Fruit fly (Drosophila melanogaster): ENCODE results near the gene CG4884.
A peak's percentile ranks its signal among the peaks of the same experiment; 100 is the strongest.

Gene CG4884

dm6 chr3R:27916355-27917019 is 42.6 kb downstream of the CG4884 start, which contains the start of the genes CG5003 and mRpS22 (continued):
- TF ChIP-seq CG12769 (tag; optimal IDR thresholded peaks at IDR 0.05) = no peak
- TF ChIP-seq pan (optimal IDR thresholded peaks at IDR 0.05) = no peak
- TF ChIP-seq pan (GFP tag; optimal IDR thresholded peaks at IDR 0.05 in 1 of 2, IDR thresholded peaks at IDR 0.05 in 1 of 2) = peak in 1 of 2 experiments; percentile 59
- TF ChIP-seq chm (GFP tag; IDR thresholded peaks at IDR 0.05) = peak; percentile 34; the same call in 1 of the 2 replicates
- peak; percentile 19 for TF ChIP-seq cato (GFP tag; optimal IDR thresholded peaks at IDR 0.05; ENCODE audit: borderline replicate concordance)
- peak; percentile 50 for TF ChIP-seq bcd (GFP tag; optimal IDR thresholded peaks at IDR 0.05)
- peak; percentile 47 for TF ChIP-seq CG16815 (GFP tag; optimal IDR thresholded peaks at IDR 0.05)
- TF ChIP-seq vvl (GFP tag; IDR thresholded peaks at IDR 0.05) = peak; percentile 61
- no peak for TF ChIP-seq tup (GFP tag; optimal IDR thresholded peaks at IDR 0.05)
- peak; percentile 22 for TF ChIP-seq pzg (GFP tag; optimal IDR thresholded peaks at IDR 0.05)
- peak; percentile 68; the same call in 1 of the 2 replicates for TF ChIP-seq Rfx (GFP tag; IDR thresholded peaks at IDR 0.05)
- no peak for TF ChIP-seq Hey (tag; optimal IDR thresholded peaks at IDR 0.05)
- peak; percentile 46 for TF ChIP-seq CG18619 (GFP tag; optimal IDR thresholded peaks at IDR 0.05)
- no peak for TF ChIP-seq D19A (tag; optimal IDR thresholded peaks at IDR 0.05)
- no peak for TF ChIP-seq CG16779 (GFP tag; IDR thresholded peaks at IDR 0.05)
- no peak for TF ChIP-seq ara (GFP tag; IDR thresholded peaks at IDR 0.05)
- TF ChIP-seq CG16813 (GFP tag; IDR thresholded peaks at IDR 0.05; ENCODE audit: partially characterized antibody) = peak; percentile 46; the same call in 1 of the 3 replicates
- peak; percentile 69 for TF ChIP-seq CG6689 (GFP tag; IDR thresholded peaks at IDR 0.05)
- TF ChIP-seq sqz (GFP tag; optimal IDR thresholded peaks at IDR 0.05) = peak; percentile 69
- TF ChIP-seq insv (GFP tag; optimal IDR thresholded peaks at IDR 0.05) = peak in 1 of 2 experiments; percentile 22
- peak; percentile 54 for TF ChIP-seq gsb-n (tag; optimal IDR thresholded peaks at IDR 0.05)
- peak; percentile 55 for TF ChIP-seq CG4820 (GFP tag; optimal IDR thresholded peaks at IDR 0.05)
- peak; percentile 32 for TF ChIP-seq HmgZ (tag; optimal IDR thresholded peaks at IDR 0.05)
- peak; percentile 62 for TF ChIP-seq CG9797 (GFP tag; optimal IDR thresholded peaks at IDR 0.05)
- TF ChIP-seq CG14710 (tag; optimal IDR thresholded peaks at IDR 0.05) = peak; percentile 77
- TF ChIP-seq CG7745 (tag; optimal IDR thresholded peaks at IDR 0.05) = no peak
- TF ChIP-seq CG10959 (GFP tag; IDR thresholded peaks at IDR 0.05) = 0 out of 2 replicates have a peak, but pooled peaks have one; percentile 10
- TF ChIP-seq CG31388 (GFP tag; optimal IDR thresholded peaks at IDR 0.05) = no peak
- peak; percentile 16; the same call in 1 of the 2 replicates for TF ChIP-seq E2f2 (GFP tag; IDR thresholded peaks at IDR 0.05)
- TF ChIP-seq Dbx (GFP tag; IDR thresholded peaks at IDR 0.05) = peak; percentile 17; the same call in 2 of the 3 replicates
- peak; percentile 35; the same call in 1 of the 2 replicates for TF ChIP-seq Oaz (GFP tag; IDR thresholded peaks at IDR 0.05)
- TF ChIP-seq Sry-β (GFP tag; optimal IDR thresholded peaks at IDR 0.05) = peak; percentile 81
- TF ChIP-seq CG6654 (GFP tag; optimal IDR thresholded peaks at IDR 0.05) = peak; percentile 32
- TF ChIP-seq Adf1 (GFP tag; IDR thresholded peaks at IDR 0.05) = no peak
- TF ChIP-seq phol (tag; optimal IDR thresholded peaks at IDR 0.05) = peak; percentile 76
- peak; percentile 39 for TF ChIP-seq caup (GFP tag; optimal IDR thresholded peaks at IDR 0.05; ENCODE audit: severe bottlenecking)
- TF ChIP-seq Nf-YB (GFP tag; optimal IDR thresholded peaks at IDR 0.05) = peak; percentile 42
- peak; percentile 64 for TF ChIP-seq CG31441 (GFP tag; IDR thresholded peaks at IDR 0.05)
- peak; percentile 52; the same call in 1 of the 2 replicates for TF ChIP-seq CG7372 (GFP tag; IDR thresholded peaks at IDR 0.05)
- peak; percentile 13 for TF ChIP-seq CG15514 (GFP tag; optimal IDR thresholded peaks at IDR 0.05)
- no peak for TF ChIP-seq Myb (GFP tag; optimal IDR thresholded peaks at IDR 0.05)
- no peak for TF ChIP-seq sd (tag; optimal IDR thresholded peaks at IDR 0.05)
- TF ChIP-seq CG18764 (GFP tag; optimal IDR thresholded peaks at IDR 0.05) = no peak
- TF ChIP-seq BtbVII (GFP tag; optimal IDR thresholded peaks at IDR 0.05) = peak; percentile 47
- no peak for TF ChIP-seq ems (GFP tag; optimal IDR thresholded peaks at IDR 0.05)
- TF ChIP-seq CG34224 (GFP tag; IDR thresholded peaks at IDR 0.05; ENCODE audit: partially characterized antibody) = peak; percentile 6; the same call in 1 of the 3 replicates
- TF ChIP-seq D (optimal IDR thresholded peaks at IDR 0.05) = no peak
- TF ChIP-seq D (GFP tag; optimal IDR thresholded peaks at IDR 0.05) = peak; percentile 49
- TF ChIP-seq grau (tag; optimal IDR thresholded peaks at IDR 0.05) = peak; percentile 68
